Fruit fly (Drosophila melanogaster) whole organism, embryonic: ENCODE results near the gene CG31358.

Experiments
- ATbp ChIP-seq: fragments of 200-800 bp; sonication (Bioruptor generic); optimal IDR thresholded peaks from 2 replicates; lab custom pipeline; 2017; ENCODE audit warnings: missing biosample characterization, mild to moderate bottlenecking, missing genetic modification characterization, missing genetic modification reagents
- Asciz ChIP-seq: fragments of 200-800 bp; sonication (Bioruptor generic); optimal IDR thresholded peaks from 2 replicates; lab custom pipeline; 2017; ENCODE audit warnings: missing biosample characterization, mild to moderate bottlenecking, missing genetic modification characterization, missing genetic modification reagents
- CG10147 ChIP-seq: fragments of 200-800 bp; sonication (Bioruptor generic); optimal IDR thresholded peaks from 2 replicates; lab custom pipeline; 2019; ENCODE audit warnings: missing biosample characterization, mild to moderate bottlenecking, missing genetic modification characterization, moderate library complexity
- CG13123 ChIP-seq: fragments of 200-800 bp; sonication (Bioruptor generic); optimal IDR thresholded peaks from 2 replicates; lab custom pipeline; 2016; ENCODE audit warnings: missing biosample characterization, missing genetic modification characterization
- CG13775 ChIP-seq: fragments of 200-800 bp; sonication (Bioruptor generic); optimal IDR thresholded peaks from 3 replicates; lab custom pipeline; 2017; ENCODE audit warnings: missing biosample characterization, mild to moderate bottlenecking, missing genetic modification characterization
- CG14014 ChIP-seq: fragments of 200-800 bp; sonication (Bioruptor generic); IDR thresholded peaks from 2 replicates; pipeline ENCODE4 v1.3.6; 2022; ENCODE audit warnings: missing biosample characterization, missing genetic modification characterization
- CG1602 ChIP-seq: fragments of 200-800 bp; sonication (Bioruptor generic); optimal IDR thresholded peaks from 3 replicates; lab custom pipeline; 2016; ENCODE audit warnings: missing biosample characterization, missing genetic modification characterization
- CG17385 ChIP-seq: fragments of 200-800 bp; sonication (Bioruptor generic); optimal IDR thresholded peaks from 3 replicates; lab custom pipeline; 2018; ENCODE audit warnings: missing biosample characterization, mild to moderate bottlenecking, missing genetic modification characterization
- CG17612 ChIP-seq: fragments of 200-800 bp; sonication (Bioruptor generic); IDR thresholded peaks from 2 replicates; pipeline ENCODE4 v1.3.6; 2022; ENCODE audit warnings: missing biosample characterization, missing genetic modification characterization
- CG2678 ChIP-seq: fragments of 200-800 bp; sonication (Bioruptor generic); optimal IDR thresholded peaks from 3 replicates; lab custom pipeline; 2019; ENCODE audit warnings: missing biosample characterization, mild to moderate bottlenecking, missing genetic modification characterization, moderate library complexity
- CG34376 ChIP-seq: fragments of 200-800 bp; sonication (Bioruptor generic); optimal IDR thresholded peaks from 2 replicates; lab custom pipeline; 2018; ENCODE audit warnings: missing biosample characterization, mild to moderate bottlenecking, missing genetic modification characterization
- CG34422 ChIP-seq: fragments of 200-800 bp; sonication (Bioruptor generic); IDR thresholded peaks from 3 replicates; pipeline ENCODE4 v1.3.6; 2022; ENCODE audit warnings: missing biosample characterization, missing genetic modification characterization
- CG3726 ChIP-seq: fragments of 200-800 bp; sonication (Bioruptor generic); IDR thresholded peaks from 3 replicates; pipeline ENCODE4, ENCODE4 v1.3.6; 2022; ENCODE audit warnings: missing biosample characterization, missing genetic modification characterization
- CG4328 ChIP-seq: fragments of 200-800 bp; sonication (Bioruptor generic); optimal IDR thresholded peaks from 3 replicates; lab custom pipeline; 2017; ENCODE audit warnings: missing biosample characterization, missing genetic modification reagents, missing genetic modification characterization
- CG4424 ChIP-seq: fragments of 200-800 bp; sonication (Bioruptor generic); optimal IDR thresholded peaks from 3 replicates; lab custom pipeline; 2016; ENCODE audit warnings: missing biosample characterization, missing genetic modification characterization
- CG4730 ChIP-seq: fragments of 200-800 bp; sonication (Bioruptor generic); IDR thresholded peaks from 2 replicates; pipeline ENCODE4 v1.3.6; 2022; ENCODE audit warnings: missing biosample characterization, missing genetic modification characterization
- CG6854 ChIP-seq: fragments of 200-800 bp; sonication (Bioruptor generic); optimal IDR thresholded peaks from 3 replicates; lab custom pipeline; 2017; ENCODE audit warnings: missing biosample characterization, mild to moderate bottlenecking, missing genetic modification characterization
- CG7556 ChIP-seq: fragments of 200-800 bp; sonication (Bioruptor generic); optimal IDR thresholded peaks from 2 replicates; lab custom pipeline; 2017; ENCODE audit warnings: missing biosample characterization, mild to moderate bottlenecking, missing genetic modification characterization
- CG9215 ChIP-seq: fragments of 200-800 bp; sonication (Bioruptor generic); IDR thresholded peaks from 2 replicates; pipeline ENCODE4 v1.3.6; 2022; ENCODE audit warnings: missing biosample characterization, missing genetic modification characterization
- CG9817 ChIP-seq: fragments of 200-800 bp; sonication (Bioruptor generic); optimal IDR thresholded peaks from 2 replicates; lab custom pipeline; 2018; ENCODE audit warnings: missing biosample characterization, mild to moderate bottlenecking, missing genetic modification characterization, moderate library complexity
- Doc2 ChIP-seq: fragments of 200-800 bp; sonication (Bioruptor generic); IDR thresholded peaks from 2 replicates; pipeline ENCODE4 v1.3.6; 2022; ENCODE audit warnings: missing biosample characterization, missing genetic modification characterization
- Fer2 ChIP-seq: fragments of 200-800 bp; sonication (Bioruptor generic); optimal IDR thresholded peaks from 2 replicates; lab custom pipeline; 2018; ENCODE audit warnings: missing biosample characterization, mild to moderate bottlenecking, missing genetic modification characterization, moderate library complexity
- H2.0 ChIP-seq: fragments of 200-800 bp; sonication (Bioruptor generic); IDR thresholded peaks from 2 replicates; pipeline ENCODE4 v1.3.6; 2022; ENCODE audit warnings: missing biosample characterization, missing genetic modification characterization
- Hand ChIP-seq: fragments of 200-800 bp; sonication (Bioruptor generic); optimal IDR thresholded peaks from 2 replicates; lab custom pipeline; 2017; ENCODE audit warnings: mild to moderate bottlenecking, missing biosample characterization, missing genetic modification reagents, missing genetic modification characterization
- Med ChIP-seq: fragments of 200-800 bp; sonication (Bioruptor generic); peaks from one replicate; lab custom pipeline; 2016; ENCODE audit warnings: missing biosample characterization, missing genetic modification characterization, mild to moderate bottlenecking, inconsistent platforms, moderate library complexity
- Meics ChIP-seq: fragments of 200-800 bp; sonication (Bioruptor generic); optimal IDR thresholded peaks from 2 replicates; lab custom pipeline; 2017; ENCODE audit warnings: missing biosample characterization, mild to moderate bottlenecking, missing genetic modification characterization
- Mrtf ChIP-seq: fragments of 200-800 bp; sonication (Bioruptor generic); IDR thresholded peaks from 3 replicates; pipeline ENCODE4 v1.3.6; 2022; ENCODE audit warnings: missing biosample characterization, missing genetic modification characterization
- Nf-YA ChIP-seq: fragments of 200-800 bp; sonication (Bioruptor generic); IDR thresholded peaks from 2 replicates; pipeline ENCODE4 v1.3.6; 2022; ENCODE audit warnings: missing biosample characterization, missing genetic modification characterization
- NfI ChIP-seq: fragments of 200-800 bp; sonication (Bioruptor generic); optimal IDR thresholded peaks from 3 replicates; lab custom pipeline; 2018; ENCODE audit warnings: missing biosample characterization, mild to moderate bottlenecking, missing genetic modification characterization, moderate library complexity
- Sox102F ChIP-seq: fragments of 200-800 bp; sonication (Bioruptor generic); optimal IDR thresholded peaks from 2 replicates; lab custom pipeline; 2018; ENCODE audit warnings: missing biosample characterization, mild to moderate bottlenecking, missing genetic modification characterization, moderate library complexity
- Trl ChIP-seq, 3 experiments: fragments of >200 bp in 2 of 3; fragments of 200-800 bp in 1 of 3; sonication (Bioruptor generic) in 1 of 3; optimal IDR thresholded peaks; 2 replicates in 1 of 3; 3 replicates in 2 of 3; lab custom pipeline; 2016 to 2017; ENCODE audit warnings: missing biosample characterization in 1 of 3, missing genetic modification characterization in 1 of 3
- ab ChIP-seq: fragments of 200-800 bp; sonication (Bioruptor generic); optimal IDR thresholded peaks from 2 replicates; lab custom pipeline; 2016; ENCODE audit warnings: missing biosample characterization, missing genetic modification characterization
- ase ChIP-seq: fragments of 200-800 bp; sonication (Bioruptor generic); IDR thresholded peaks from 3 replicates; pipeline ENCODE4 v1.3.6; 2022; ENCODE audit warnings: missing biosample characterization, missing genetic modification characterization
- dmrt11E ChIP-seq: fragments of 200-800 bp; sonication (Bioruptor generic); optimal IDR thresholded peaks from 3 replicates; lab custom pipeline; 2018; ENCODE audit warnings: missing biosample characterization, mild to moderate bottlenecking, missing genetic modification characterization, moderate library complexity
- dmrt99B ChIP-seq: fragments of 200-800 bp; sonication (Bioruptor generic); optimal IDR thresholded peaks from 2 replicates; lab custom pipeline; 2018; ENCODE audit warnings: missing biosample characterization, mild to moderate bottlenecking, missing genetic modification characterization, moderate library complexity
- ewg ChIP-seq: fragments of 200-800 bp; sonication (Bioruptor generic); optimal IDR thresholded peaks from 3 replicates; lab custom pipeline; 2017; ENCODE audit warnings: mild to moderate bottlenecking, missing biosample characterization, missing genetic modification reagents, missing genetic modification characterization
- gsb-n ChIP-seq: fragments of 200-800 bp; sonication (Bioruptor generic); optimal IDR thresholded peaks from 3 replicates; lab custom pipeline; 2018; ENCODE audit warnings: missing biosample characterization, mild to moderate bottlenecking, missing genetic modification characterization
- jigr1 ChIP-seq: fragments of 200-800 bp; sonication (Bioruptor generic); IDR thresholded peaks from 3 replicates; pipeline ENCODE4 v1.3.6; 2022; ENCODE audit warnings: missing biosample characterization, missing genetic modification characterization
- kah ChIP-seq: fragments of 200-800 bp; sonication (Bioruptor generic); optimal IDR thresholded peaks from 2 replicates; lab custom pipeline; 2018; ENCODE audit warnings: missing biosample characterization, mild to moderate bottlenecking, missing genetic modification characterization
- klu ChIP-seq: fragments of 200-800 bp; sonication (Bioruptor generic); IDR thresholded peaks from 2 replicates; pipeline ENCODE4 v1.3.6; 2022; ENCODE audit warnings: missing biosample characterization, missing genetic modification characterization
- odd ChIP-seq: fragments of 200-800 bp; sonication (Bioruptor generic); optimal IDR thresholded peaks from 2 replicates; lab custom pipeline; 2017; ENCODE audit warnings: missing biosample characterization, mild to moderate bottlenecking, missing genetic modification characterization
- pfk ChIP-seq: fragments of 200-800 bp; sonication (Bioruptor generic); optimal IDR thresholded peaks from 2 replicates; lab custom pipeline; 2018; ENCODE audit warnings: missing biosample characterization, mild to moderate bottlenecking, missing genetic modification characterization, moderate library complexity
- run ChIP-seq: fragments of 200-800 bp; sonication (Bioruptor generic); optimal IDR thresholded peaks from 3 replicates; lab custom pipeline; 2018; ENCODE audit warnings: missing biosample characterization, mild to moderate bottlenecking, missing genetic modification characterization
- sc ChIP-seq, 3 experiments: fragments of >200 bp in 2 of 3; fragments of 200-800 bp in 1 of 3; sonication (Bioruptor generic) in 1 of 3; optimal IDR thresholded peaks; 2 replicates in 2 of 3; 3 replicates in 1 of 3; lab custom pipeline; 2017; ENCODE audit warnings: mild to moderate bottlenecking in 1 of 3, missing biosample characterization in 1 of 3, missing genetic modification characterization in 1 of 3, missing genetic modification reagents in 1 of 3
- sd ChIP-seq: fragments of 200-800 bp; sonication (Bioruptor generic); optimal IDR thresholded peaks from 3 replicates; lab custom pipeline; 2018; ENCODE audit warnings: missing biosample characterization, mild to moderate bottlenecking, missing genetic modification characterization, moderate library complexity
- stc ChIP-seq: fragments of 200-800 bp; sonication (Bioruptor generic); IDR thresholded peaks from 2 replicates; pipeline ENCODE4 v1.3.6; 2022; ENCODE audit warnings: missing biosample characterization, missing genetic modification characterization
- tap ChIP-seq: fragments of 200-800 bp; optimal IDR thresholded peaks from 3 replicates; lab custom pipeline; 2019; ENCODE audit warnings: missing biosample characterization, mild to moderate bottlenecking, missing genetic modification characterization, moderate library complexity
- tio ChIP-seq: fragments of 200-800 bp; sonication (Bioruptor generic); optimal IDR thresholded peaks from 2 replicates; lab custom pipeline; 2017; ENCODE audit warnings: missing biosample characterization, missing genetic modification characterization, inconsistent platforms
- zfh1 ChIP-seq: fragments of 200-800 bp; sonication (Bioruptor generic); IDR thresholded peaks from 3 replicates; pipeline ENCODE4 v1.3.6; 2022; ENCODE audit warnings: missing biosample characterization, missing genetic modification characterization

Gene CG31358

DNA sequence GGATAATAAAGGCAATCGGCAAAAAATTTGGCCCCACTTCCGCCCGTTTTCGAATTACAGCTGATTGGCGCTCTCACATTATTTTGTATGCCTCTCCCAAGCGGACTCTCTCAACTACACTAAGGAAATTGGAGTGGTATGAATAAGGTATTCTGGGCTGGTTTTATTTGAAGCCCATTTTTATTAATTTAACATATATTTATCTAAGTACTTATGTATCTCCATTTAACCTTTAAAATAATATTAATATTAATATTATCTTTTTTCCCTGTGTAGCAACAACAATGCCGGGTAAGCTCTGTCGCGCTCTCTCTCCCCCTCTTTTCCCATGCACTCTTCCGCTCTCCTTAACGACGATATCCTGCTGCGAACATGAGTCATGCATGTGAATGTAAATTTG, 47.4 kb upstream of the CG31358 start (continued):
- no peak for TF ChIP-seq ab (GFP tag; lab: Kevin White, UChicago)
- peak; percentile 74 for TF ChIP-seq NfI (GFP tag; lab: Kevin White, UChicago)
- peak; percentile 79 for TF ChIP-seq ATbp (GFP tag; lab: Kevin White, UChicago)
- peak; percentile 72 for TF ChIP-seq tap (tag; lab: Kevin White, UChicago)
- peak; percentile 82 for TF ChIP-seq CG14014 (GFP tag; lab: Robert Waterston, UW)
- peak; percentile 65; the same call in 1 of the 2 replicates for TF ChIP-seq Nf-YA (GFP tag; lab: Robert Waterston, UW)
- TF ChIP-seq CG6854 (GFP tag; lab: Kevin White, UChicago) = peak; percentile 56
- TF ChIP-seq dmrt99B (tag; lab: Kevin White, UChicago) = peak; percentile 87
- peak; percentile 49 for TF ChIP-seq odd (GFP tag; lab: Kevin White, UChicago)
- peak; percentile 72 for TF ChIP-seq zfh1 (GFP tag; lab: Robert Waterston, UW)
- TF ChIP-seq CG4424 = peak; percentile 53
- peak; percentile 45 for TF ChIP-seq CG4328 (GFP tag; lab: Kevin White, UChicago)
- peak; percentile 78; the same call in 1 of the 2 replicates for TF ChIP-seq stc (GFP tag; lab: Robert Waterston, UW)
- TF ChIP-seq CG1602 (GFP tag; lab: Kevin White, UChicago) = peak; percentile 24
- TF ChIP-seq jigr1 (GFP tag; lab: Robert Waterston, UW) = 0 out of 3 replicates have a peak, but pooled peaks have one; percentile 10
- TF ChIP-seq CG2678 = peak; percentile 90
- peak; percentile 79 for TF ChIP-seq Hand
- TF ChIP-seq CG34422 (GFP tag; lab: Robert Waterston, UW) = peak; percentile 73
- TF ChIP-seq Med (GFP tag; lab: Kevin White, UChicago) = peak; percentile 75
- peak; percentile 72 for TF ChIP-seq CG17385 (GFP tag; lab: Kevin White, UChicago)
- TF ChIP-seq Meics (GFP tag; lab: Kevin White, UChicago) = peak; percentile 86
- TF ChIP-seq CG10147 (GFP tag; lab: Kevin White, UChicago) = peak; percentile 79
- no peak for TF ChIP-seq sc (optimal IDR thresholded peaks at IDR 0.05; lab: Kevin White, UChicago)
- peak; percentile 9 for TF ChIP-seq sc (GFP tag; optimal IDR thresholded peaks at IDR 0.05; lab: Kevin White, UChicago)
- peak; percentile 54 for TF ChIP-seq run (tag; lab: Kevin White, UChicago)
- peak; percentile 85 for TF ChIP-seq Sox102F (GFP tag; lab: Kevin White, UChicago)
- no peak for TF ChIP-seq CG7556 (GFP tag; lab: Kevin White, UChicago)
- peak; percentile 18 to 56 for TF ChIP-seq Trl (optimal IDR thresholded peaks at IDR 0.05; lab: Kevin White, UChicago)
- no peak for TF ChIP-seq Trl (GFP tag; optimal IDR thresholded peaks at IDR 0.05; lab: Kevin White, UChicago)
- TF ChIP-seq Fer2 = peak; percentile 61
- peak; percentile 60 for TF ChIP-seq CG4730 (GFP tag; lab: Robert Waterston, UW)
- peak; percentile 49; the same call in 1 of the 2 replicates for TF ChIP-seq klu (GFP tag; lab: Robert Waterston, UW)
- TF ChIP-seq CG3726 (GFP tag; lab: Robert Waterston, UW) = peak; percentile 38; the same call in 1 of the 3 replicates
- TF ChIP-seq Asciz = peak; percentile 56
- peak; percentile 50 for TF ChIP-seq tio
- peak; percentile 75 for TF ChIP-seq CG9215 (GFP tag; lab: Robert Waterston, UW)
- TF ChIP-seq CG9817 = peak; percentile 78
- peak; percentile 39 for TF ChIP-seq sd (tag; lab: Kevin White, UChicago)
- TF ChIP-seq pfk = no peak
- TF ChIP-seq ewg (GFP tag; lab: Kevin White, UChicago) = peak; percentile 55
- no peak for TF ChIP-seq dmrt11E (tag; lab: Kevin White, UChicago)
- peak; percentile 80 for TF ChIP-seq H2.0 (GFP tag; lab: Robert Waterston, UW)
- peak; percentile 7 for TF ChIP-seq kah (GFP tag; lab: Kevin White, UChicago)
- no peak for TF ChIP-seq CG13123
- TF ChIP-seq CG17612 (GFP tag; lab: Robert Waterston, UW) = 0 out of 2 replicates have a peak, but pooled peaks have one; percentile 21
- TF ChIP-seq Doc2 = no peak
- TF ChIP-seq Mrtf (GFP tag; lab: Robert Waterston, UW) = peak; percentile 77; the same call in 2 of the 3 replicates
- TF ChIP-seq gsb-n (tag; lab: Kevin White, UChicago) = peak; percentile 63
- TF ChIP-seq ase (GFP tag; lab: Robert Waterston, UW) = peak; percentile 76
- peak; percentile 48 for TF ChIP-seq CG13775 (GFP tag; lab: Kevin White, UChicago)
- peak; percentile 23 for TF ChIP-seq CG34376 (GFP tag; lab: Kevin White, UChicago)
